Fruit fly (Drosophila melanogaster) whole organism: ENCODE data around the gene CG6638.

Experiments used
- Dll ChIP-seq: fragments of >200 bp; optimal IDR thresholded peaks from 2 replicates; lab custom pipeline; 2017
- EcR ChIP-seq, 2 experiments: fragments of >200 bp; optimal IDR thresholded peaks; 2 replicates each; lab custom pipeline; 2017; ENCODE audit warnings: missing biosample characterization in 2 of 2, missing genetic modification characterization in 2 of 2, missing genetic modification reagents in 2 of 2
- pan ChIP-seq: fragments of >200 bp; optimal IDR thresholded peaks from 2 replicates; lab custom pipeline; 2017
- psq ChIP-seq: fragments of >200 bp; optimal IDR thresholded peaks from 2 replicates; lab custom pipeline; 2017
- usp ChIP-seq: fragments of >200 bp; optimal IDR thresholded peaks from 2 replicates; lab custom pipeline; 2017; ENCODE audit warnings: missing biosample characterization, missing genetic modification characterization, mixed read lengths

- TF ChIP-seq EcR (GFP tag; optimal IDR thresholded peaks at IDR 0.05; lab: Kevin White, UChicago) = no peak
- TF ChIP-seq usp = no peak
- no peak for TF ChIP-seq pan (lab: Kevin White, UChicago)
- no peak for TF ChIP-seq psq (lab: Kevin White, UChicago)
- no peak for TF ChIP-seq Dll (lab: Kevin White, UChicago)
Measured at dm6 chr3L:8549183-8549890, 26.5 kb downstream of the CG6638 start.
